Worm (Caenorhabditis elegans) whole organism, late embryonic: ENCODE data around the gene M142.5.
A peak's percentile ranks its signal among the peaks of the same experiment; 100 is the strongest.

ENCODE experiments used
- C38D4.7 ChIP-seq: fragments of 200-800 bp; sonication (Bioruptor generic); optimal IDR thresholded peaks from 2 replicates; lab custom pipeline; 2018; ENCODE audit warnings: mild to moderate bottlenecking, missing genetic modification characterization, moderate library complexity, missing compliant biosample characterization
- F13H6.1 ChIP-seq: sonication (generic microtip); optimal IDR thresholded peaks from 2 replicates; lab custom pipeline; 2016; ENCODE audit warnings: missing genetic modification characterization, missing compliant biosample characterization
- K02D7.2 ChIP-seq: sonication (generic microtip); optimal IDR thresholded peaks from 2 replicates; lab custom pipeline; 2017; ENCODE audit warnings: mild to moderate bottlenecking, missing genetic modification characterization, missing compliant biosample characterization
- T23F11.4 ChIP-seq: fragments of 200-800 bp; sonication (Bioruptor generic); optimal IDR thresholded peaks from 2 replicates; lab custom pipeline; 2018; ENCODE audit warnings: mild to moderate bottlenecking, missing genetic modification characterization, missing compliant biosample characterization
- Y22D7AL.16 ChIP-seq: sonication (generic microtip); optimal IDR thresholded peaks from 2 replicates; lab custom pipeline; 2016; ENCODE audit warnings: missing genetic modification characterization, missing compliant biosample characterization
- ceh-14 ChIP-seq: sonication (generic microtip); optimal IDR thresholded peaks from 2 replicates; lab custom pipeline; 2016; ENCODE audit warnings: missing genotype, missing genetic modification characterization, missing compliant biosample characterization
- ceh-2 ChIP-seq: sonication (generic microtip); optimal IDR thresholded peaks from 2 replicates; lab custom pipeline; 2016; ENCODE audit warnings: missing genotype, missing genetic modification characterization, missing compliant biosample characterization
- ceh-30 ChIP-seq: fragments of 150-350 bp; optimal IDR thresholded peaks from 2 replicates; lab custom pipeline; 2014; ENCODE audit warnings: missing biosample characterization, missing genetic modification characterization
- ceh-31 ChIP-seq: sonication (generic microtip); optimal IDR thresholded peaks from 2 replicates; lab custom pipeline; 2016; ENCODE audit warnings: missing genetic modification characterization, missing compliant biosample characterization
- ceh-34 ChIP-seq: sonication (generic microtip); optimal IDR thresholded peaks from 2 replicates; lab custom pipeline; 2016; ENCODE audit warnings: mild to moderate bottlenecking, missing genetic modification characterization, missing compliant biosample characterization
- ceh-45 ChIP-seq: fragments of 200-800 bp; sonication (Bioruptor generic); IDR thresholded peaks from 2 replicates; pipeline ENCODE4 v1.3.6; 2022; ENCODE audit warnings: missing genetic modification reagents, missing genetic modification characterization, missing compliant biosample characterization
- ceh-48 ChIP-seq: sonication (generic microtip); optimal IDR thresholded peaks from 2 replicates; lab custom pipeline; 2016; ENCODE audit warnings: missing genetic modification characterization, inconsistent platforms, missing compliant biosample characterization
- ceh-9 ChIP-seq: sonication (generic microtip); optimal IDR thresholded peaks from 2 replicates; lab custom pipeline; 2016; ENCODE audit warnings: mild to moderate bottlenecking, missing genetic modification characterization, inconsistent platforms, missing compliant biosample characterization
- che-1 ChIP-seq: sonication (generic microtip); optimal IDR thresholded peaks from 2 replicates; lab custom pipeline; 2016; ENCODE audit warnings: mild to moderate bottlenecking, missing genetic modification characterization, missing compliant biosample characterization
- dmd-4 ChIP-seq: sonication (generic microtip); optimal IDR thresholded peaks from 2 replicates; lab custom pipeline; 2016; ENCODE audit warnings: borderline replicate concordance, missing genetic modification characterization, missing compliant biosample characterization
- dve-1 ChIP-seq: sonication (generic microtip); optimal IDR thresholded peaks from 2 replicates; lab custom pipeline; 2017; ENCODE audit warnings: antibody characterized with exemption, mild to moderate bottlenecking, missing genetic modification characterization, missing compliant biosample characterization
- ets-4 ChIP-seq: sonication (generic microtip); optimal IDR thresholded peaks from 2 replicates; lab custom pipeline; 2016; ENCODE audit warnings: missing genetic modification characterization, missing compliant biosample characterization
- eyg-1 ChIP-seq: sonication (generic microtip); optimal IDR thresholded peaks from 2 replicates; lab custom pipeline; 2016; ENCODE audit warnings: missing genotype, missing genetic modification characterization, missing compliant biosample characterization
- fax-1 ChIP-seq: sonication (generic microtip); optimal IDR thresholded peaks from 2 replicates; lab custom pipeline; 2016; ENCODE audit warnings: missing genotype, missing genetic modification characterization, missing compliant biosample characterization
- fkh-6 ChIP-seq: sonication (generic microtip); optimal IDR thresholded peaks from 2 replicates; lab custom pipeline; 2016; ENCODE audit warnings: missing genetic modification characterization, missing compliant biosample characterization
- gmeb-2 ChIP-seq: sonication (generic microtip); optimal IDR thresholded peaks from 2 replicates; lab custom pipeline; 2016; ENCODE audit warnings: missing genetic modification characterization, inconsistent platforms, missing compliant biosample characterization
- hlh-13 ChIP-seq: fragments of 200-800 bp; sonication (Bioruptor generic); optimal IDR thresholded peaks from 2 replicates; lab custom pipeline; 2018; ENCODE audit warnings: mild to moderate bottlenecking, missing genetic modification characterization, missing compliant biosample characterization
- hlh-15 ChIP-seq: sonication (generic microtip); optimal IDR thresholded peaks from 2 replicates; lab custom pipeline; 2016; ENCODE audit warnings: missing genetic modification characterization, missing compliant biosample characterization
- hlh-30 ChIP-seq: sonication (generic microtip); optimal IDR thresholded peaks from 2 replicates; lab custom pipeline; 2017; ENCODE audit warnings: antibody characterized with exemption, missing genetic modification characterization, missing compliant biosample characterization; ENCODE audit not compliant: insufficient read depth
- hlh-6 ChIP-seq: sonication (generic microtip); optimal IDR thresholded peaks from 2 replicates; lab custom pipeline; 2016; ENCODE audit warnings: missing genotype, missing genetic modification characterization, missing compliant biosample characterization
- hlh-8 ChIP-seq: sonication (generic microtip); optimal IDR thresholded peaks from 2 replicates; lab custom pipeline; 2016; ENCODE audit warnings: missing genotype, missing genetic modification characterization, missing compliant biosample characterization
- lin-11 ChIP-seq: fragments of 200-800 bp; sonication (Bioruptor generic); optimal IDR thresholded peaks from 2 replicates; lab custom pipeline; 2018; ENCODE audit warnings: mild to moderate bottlenecking, missing genetic modification characterization, missing compliant biosample characterization
- mec-3 ChIP-seq: sonication (generic microtip); optimal IDR thresholded peaks from 2 replicates; lab custom pipeline; 2016; ENCODE audit warnings: borderline replicate concordance, missing genetic modification characterization, missing compliant biosample characterization
- nfya-1 ChIP-seq: sonication (generic microtip); optimal IDR thresholded peaks from 2 replicates; lab custom pipeline; 2017; ENCODE audit warnings: missing genetic modification characterization, mild to moderate bottlenecking, missing compliant biosample characterization, antibody characterized with exemption, moderate library complexity
- nhr-11 ChIP-seq: fragments of 150-350 bp; optimal IDR thresholded peaks from 2 replicates; lab custom pipeline; 2014; ENCODE audit warnings: missing biosample characterization, missing genetic modification characterization
- odd-2 ChIP-seq: sonication (generic microtip); optimal IDR thresholded peaks from 2 replicates; lab custom pipeline; 2017; ENCODE audit warnings: antibody characterized with exemption, mild to moderate bottlenecking, missing genetic modification characterization, missing compliant biosample characterization
- pag-3 ChIP-seq: sonication (generic microtip); optimal IDR thresholded peaks from 2 replicates; lab custom pipeline; 2016; ENCODE audit warnings: missing compliant biosample characterization, missing genetic modification characterization, borderline replicate concordance
- pha-2 ChIP-seq: sonication (generic microtip); optimal IDR thresholded peaks from 2 replicates; lab custom pipeline; 2017; ENCODE audit warnings: mild to moderate bottlenecking, missing genetic modification characterization, missing compliant biosample characterization
- pqm-1 ChIP-seq: sonication (generic microtip); optimal IDR thresholded peaks from 2 replicates; lab custom pipeline; 2016; ENCODE audit warnings: missing genetic modification characterization, missing compliant biosample characterization
- sdc-2 ChIP-seq: sonication (generic microtip); optimal IDR thresholded peaks from 2 replicates; lab custom pipeline; 2016; ENCODE audit warnings: missing genotype, missing genetic modification characterization, missing compliant biosample characterization
- sox-2 ChIP-seq: fragments of 200-800 bp; sonication (Bioruptor generic); IDR thresholded peaks from 2 replicates; pipeline ENCODE4 v1.3.6; 2022; ENCODE audit warnings: missing genetic modification reagents, missing genetic modification characterization, missing compliant biosample characterization
- syd-9 ChIP-seq: sonication (generic microtip); optimal IDR thresholded peaks from 2 replicates; lab custom pipeline; 2016; ENCODE audit warnings: mild to moderate bottlenecking, missing genetic modification characterization, moderate library complexity, missing compliant biosample characterization
- tbx-2 ChIP-seq: sonication (generic microtip); optimal IDR thresholded peaks from 2 replicates; lab custom pipeline; 2016; ENCODE audit warnings: missing genetic modification characterization, missing compliant biosample characterization
- tbx-7 ChIP-seq: sonication (generic microtip); optimal IDR thresholded peaks from 2 replicates; lab custom pipeline; 2016; ENCODE audit warnings: missing genotype, missing genetic modification characterization, missing compliant biosample characterization
- ttx-3 ChIP-seq: sonication (generic microtip); optimal IDR thresholded peaks from 2 replicates; lab custom pipeline; 2016; ENCODE audit warnings: missing genetic modification reagents, missing genetic modification characterization, missing compliant biosample characterization
- unc-3 ChIP-seq, 2 experiments: fragments of 200-800 bp in 1 of 2; sonication (Bioruptor generic) in 1 of 2; sonication (generic microtip) in 1 of 2; conservative IDR thresholded peaks in 1 of 2; optimal IDR thresholded peaks in 1 of 2; 2 replicates each; pipeline versions ENCODE4 v1.3.6 to Lab custom; 2016 to 2022; ENCODE audit warnings: missing compliant biosample characterization in 2 of 2, missing genetic modification characterization in 2 of 2, missing genetic modification reagents in 1 of 2
- unc-42 ChIP-seq: sonication (generic microtip); optimal IDR thresholded peaks from 2 replicates; lab custom pipeline; 2016; ENCODE audit warnings: missing genotype, missing genetic modification characterization, missing compliant biosample characterization
- unc-55 ChIP-seq: sonication (generic microtip); optimal IDR thresholded peaks from 2 replicates; lab custom pipeline; 2017; ENCODE audit warnings: missing biosample characterization, missing genetic modification reagents, missing genetic modification characterization
- zip-5 ChIP-seq: sonication (generic microtip); optimal IDR thresholded peaks from 2 replicates; lab custom pipeline; 2016; ENCODE audit warnings: missing genetic modification characterization, missing compliant biosample characterization

M142.5 gene

ce11 chrIII:10905112-10905511 is 25.9 kb upstream of the M142.5 start:
- no peak for TF ChIP-seq ceh-2
- TF ChIP-seq sdc-2 (tag; lab: Kevin White, UChicago), result no peak
- TF ChIP-seq odd-2 (tag; lab: Kevin White, UChicago), result no peak
- TF ChIP-seq hlh-30 (tag; lab: Kevin White, UChicago), result no peak
- TF ChIP-seq ceh-45, result no peak
- TF ChIP-seq unc-55 (GFP tag; lab: Kevin White, UChicago), result peak; percentile 96
- TF ChIP-seq zip-5 (tag; lab: Kevin White, UChicago), result no peak
- TF ChIP-seq ceh-31, result peak; percentile 45
- TF ChIP-seq syd-9, result no peak
- no peak for TF ChIP-seq K02D7.2 (tag; lab: Kevin White, UChicago)
- TF ChIP-seq eyg-1 (tag; lab: Kevin White, UChicago), result no peak
- no peak for TF ChIP-seq hlh-8 (tag; lab: Kevin White, UChicago)
- TF ChIP-seq hlh-15 (tag; lab: Kevin White, UChicago), result no peak
- TF ChIP-seq ceh-14 (tag; lab: Kevin White, UChicago), result peak; percentile 26
- peak; percentile 68 for TF ChIP-seq unc-42 (tag; lab: Kevin White, UChicago)
- peak; percentile 35 for TF ChIP-seq nfya-1 (tag; lab: Kevin White, UChicago)

- TF ChIP-seq hlh-15 (tag; lab: Kevin White, UChicago) (no peak), odd-2 (tag; lab: Kevin White, UChicago) (no peak), tbx-2 (tag; lab: Kevin White, UChicago) (peak; percentile 9), lin-11 (tag; lab: Kevin White, UChicago) (no peak), pag-3 (tag; lab: Kevin White, UChicago) (no peak), ceh-34 (tag; lab: Kevin White, UChicago) (peak; percentile 87), hlh-6 (no peak), dmd-4 (tag; lab: Kevin White, UChicago) (no peak), pha-2 (tag; lab: Kevin White, UChicago) (no peak), tbx-7 (tag; lab: Kevin White, UChicago) (no peak), mec-3 (tag; lab: Kevin White, UChicago) (no peak), ets-4 (no peak), hlh-8 (tag; lab: Kevin White, UChicago) (no peak), C38D4.7 (GFP tag; lab: Kevin White, UChicago) (no peak), syd-9 (no peak), hlh-30 (tag; lab: Kevin White, UChicago) (no peak), fkh-6 (no peak), gmeb-2 (no peak), pqm-1 (tag; lab: Kevin White, UChicago) (no peak), sox-2 (no peak), fax-1 (tag; lab: Kevin White, UChicago) (no peak), unc-42 (tag; lab: Kevin White, UChicago) (no peak), ttx-3 (tag; lab: Kevin White, UChicago) (no peak), dve-1 (no peak), ceh-30 (no peak), ceh-14 (tag; lab: Kevin White, UChicago) (no peak), ceh-48 (tag; lab: Kevin White, UChicago) (peak; percentile 27), Y22D7AL.16 (no peak), ceh-9 (tag; lab: Kevin White, UChicago) (no peak), F13H6.1 (no peak), T23F11.4 (GFP tag; lab: Kevin White, UChicago) (no peak), unc-3 (GFP tag; conservative IDR thresholded peaks at IDR 0.05; lab: Robert Waterston, UW) (no peak), unc-3 (tag; optimal IDR thresholded peaks at IDR 0.05; lab: Kevin White, UChicago) (no peak), nhr-11 (tag; lab: Kevin White, UChicago) (no peak), hlh-13 (GFP tag; lab: Kevin White, UChicago) (no peak), che-1 (peak; percentile 15)
- TF ChIP-seq, all 69 proteins: peak for 4
Observed at ce11 chrIII:10906325-10906724, 24.7 kb upstream of the M142.5 start.
